Worm (Caenorhabditis elegans) whole organism, late embryonic: ENCODE results near the gene mca-1.

Source experiments
- F13H6.1 ChIP-seq: sonication (generic microtip); optimal IDR thresholded peaks from 2 replicates; lab custom pipeline; 2016; ENCODE audit warnings: missing genetic modification characterization, missing compliant biosample characterization
- K09A11.1 ChIP-seq: sonication (generic microtip); optimal IDR thresholded peaks from 2 replicates; lab custom pipeline; 2017; ENCODE audit warnings: antibody characterized with exemption, mild to moderate bottlenecking, missing genetic modification characterization, missing compliant biosample characterization; ENCODE audit not compliant: insufficient read depth
- T23F11.4 ChIP-seq: fragments of 200-800 bp; sonication (Bioruptor generic); optimal IDR thresholded peaks from 2 replicates; lab custom pipeline; 2018; ENCODE audit warnings: mild to moderate bottlenecking, missing genetic modification characterization, missing compliant biosample characterization
- ahr-1 ChIP-seq: sonication (generic microtip); optimal IDR thresholded peaks from 2 replicates; lab custom pipeline; 2016; ENCODE audit warnings: missing genetic modification characterization, missing compliant biosample characterization
- ama-1 ChIP-seq: fragments of 150-350 bp; optimal IDR thresholded peaks from 2 replicates; lab custom pipeline; 2014
- ceh-22 ChIP-seq: sonication (generic microtip); optimal IDR thresholded peaks from 2 replicates; lab custom pipeline; 2017; ENCODE audit warnings: missing biosample characterization, missing genetic modification characterization
- ceh-31 ChIP-seq: sonication (generic microtip); optimal IDR thresholded peaks from 2 replicates; lab custom pipeline; 2016; ENCODE audit warnings: missing genetic modification characterization, missing compliant biosample characterization
- ceh-45 ChIP-seq: fragments of 200-800 bp; sonication (Bioruptor generic); IDR thresholded peaks from 2 replicates; pipeline ENCODE4 v1.3.6; 2022; ENCODE audit warnings: missing genetic modification reagents, missing genetic modification characterization, missing compliant biosample characterization
- che-1 ChIP-seq: sonication (generic microtip); optimal IDR thresholded peaks from 2 replicates; lab custom pipeline; 2016; ENCODE audit warnings: mild to moderate bottlenecking, missing genetic modification characterization, missing compliant biosample characterization
- dmd-4 ChIP-seq: sonication (generic microtip); optimal IDR thresholded peaks from 2 replicates; lab custom pipeline; 2016; ENCODE audit warnings: borderline replicate concordance, missing genetic modification characterization, missing compliant biosample characterization
- elt-2 ChIP-seq: sonication (generic microtip); optimal IDR thresholded peaks from 2 replicates; lab custom pipeline; 2016; ENCODE audit warnings: missing genetic modification reagents, missing genetic modification characterization, missing compliant biosample characterization
- elt-4 ChIP-seq: sonication (generic microtip); optimal IDR thresholded peaks from 2 replicates; lab custom pipeline; 2016; ENCODE audit warnings: missing genetic modification characterization, missing compliant biosample characterization
- ets-4 ChIP-seq: sonication (generic microtip); optimal IDR thresholded peaks from 2 replicates; lab custom pipeline; 2016; ENCODE audit warnings: missing genetic modification characterization, missing compliant biosample characterization
- eyg-1 ChIP-seq: sonication (generic microtip); optimal IDR thresholded peaks from 2 replicates; lab custom pipeline; 2016; ENCODE audit warnings: missing genotype, missing genetic modification characterization, missing compliant biosample characterization
- fax-1 ChIP-seq: sonication (generic microtip); optimal IDR thresholded peaks from 2 replicates; lab custom pipeline; 2016; ENCODE audit warnings: missing genotype, missing genetic modification characterization, missing compliant biosample characterization
- fkh-6 ChIP-seq: sonication (generic microtip); optimal IDR thresholded peaks from 2 replicates; lab custom pipeline; 2016; ENCODE audit warnings: missing genetic modification characterization, missing compliant biosample characterization
- hlh-13 ChIP-seq: fragments of 200-800 bp; sonication (Bioruptor generic); optimal IDR thresholded peaks from 2 replicates; lab custom pipeline; 2018; ENCODE audit warnings: mild to moderate bottlenecking, missing genetic modification characterization, missing compliant biosample characterization
- hlh-30 ChIP-seq: sonication (generic microtip); optimal IDR thresholded peaks from 2 replicates; lab custom pipeline; 2017; ENCODE audit warnings: antibody characterized with exemption, missing genetic modification characterization, missing compliant biosample characterization; ENCODE audit not compliant: insufficient read depth
- lin-11 ChIP-seq: fragments of 200-800 bp; sonication (Bioruptor generic); optimal IDR thresholded peaks from 2 replicates; lab custom pipeline; 2018; ENCODE audit warnings: mild to moderate bottlenecking, missing genetic modification characterization, missing compliant biosample characterization
- mec-3 ChIP-seq: sonication (generic microtip); optimal IDR thresholded peaks from 2 replicates; lab custom pipeline; 2016; ENCODE audit warnings: borderline replicate concordance, missing genetic modification characterization, missing compliant biosample characterization
- nfya-1 ChIP-seq: sonication (generic microtip); optimal IDR thresholded peaks from 2 replicates; lab custom pipeline; 2017; ENCODE audit warnings: missing genetic modification characterization, mild to moderate bottlenecking, missing compliant biosample characterization, antibody characterized with exemption, moderate library complexity
- npax-4 ChIP-seq: sonication (generic microtip); optimal IDR thresholded peaks from 2 replicates; lab custom pipeline; 2016; ENCODE audit warnings: missing genetic modification characterization, missing compliant biosample characterization
- pat-9 ChIP-seq: fragments of 200-800 bp; sonication (Bioruptor generic); optimal IDR thresholded peaks from 2 replicates; lab custom pipeline; 2018; ENCODE audit warnings: mild to moderate bottlenecking, missing genetic modification characterization, moderate library complexity, missing compliant biosample characterization
- pax-1 ChIP-seq: fragments of 150-350 bp; optimal IDR thresholded peaks from 2 replicates; lab custom pipeline; 2014; ENCODE audit warnings: missing biosample characterization, missing genetic modification characterization
- pha-2 ChIP-seq: sonication (generic microtip); optimal IDR thresholded peaks from 2 replicates; lab custom pipeline; 2017; ENCODE audit warnings: mild to moderate bottlenecking, missing genetic modification characterization, missing compliant biosample characterization
- pha-4 ChIP-seq: fragments of 150-350 bp; optimal IDR thresholded peaks from 2 replicates; lab custom pipeline; 2018; ENCODE audit warnings: missing biosample characterization, missing genetic modification reagents, missing genetic modification characterization
- pqm-1 ChIP-seq: sonication (generic microtip); optimal IDR thresholded peaks from 2 replicates; lab custom pipeline; 2016; ENCODE audit warnings: missing genetic modification characterization, missing compliant biosample characterization
- pros-1 ChIP-seq: fragments of 150-350 bp; optimal IDR thresholded peaks from 2 replicates; lab custom pipeline; 2014; ENCODE audit warnings: missing biosample characterization, missing genetic modification reagents, missing genetic modification characterization
- ref-2 ChIP-seq: sonication (generic microtip); optimal IDR thresholded peaks from 2 replicates; lab custom pipeline; 2016; ENCODE audit warnings: missing genetic modification characterization, missing compliant biosample characterization
- rnt-1 ChIP-seq: sonication (generic microtip); optimal IDR thresholded peaks from 2 replicates; lab custom pipeline; 2016; ENCODE audit warnings: missing genetic modification characterization, missing compliant biosample characterization
- sdc-2 ChIP-seq: sonication (generic microtip); optimal IDR thresholded peaks from 2 replicates; lab custom pipeline; 2016; ENCODE audit warnings: missing genotype, missing genetic modification characterization, missing compliant biosample characterization
- sox-2 ChIP-seq: fragments of 200-800 bp; sonication (Bioruptor generic); IDR thresholded peaks from 2 replicates; pipeline ENCODE4 v1.3.6; 2022; ENCODE audit warnings: missing genetic modification reagents, missing genetic modification characterization, missing compliant biosample characterization
- sox-4 ChIP-seq: sonication (generic microtip); optimal IDR thresholded peaks from 2 replicates; lab custom pipeline; 2017; ENCODE audit warnings: mild to moderate bottlenecking, missing genetic modification characterization, inconsistent platforms, missing compliant biosample characterization
- syd-9 ChIP-seq: sonication (generic microtip); optimal IDR thresholded peaks from 2 replicates; lab custom pipeline; 2016; ENCODE audit warnings: mild to moderate bottlenecking, missing genetic modification characterization, moderate library complexity, missing compliant biosample characterization
- tbx-2 ChIP-seq: sonication (generic microtip); optimal IDR thresholded peaks from 2 replicates; lab custom pipeline; 2016; ENCODE audit warnings: missing genetic modification characterization, missing compliant biosample characterization
- ttx-3 ChIP-seq: sonication (generic microtip); optimal IDR thresholded peaks from 2 replicates; lab custom pipeline; 2016; ENCODE audit warnings: missing genetic modification reagents, missing genetic modification characterization, missing compliant biosample characterization
- unc-42 ChIP-seq: sonication (generic microtip); optimal IDR thresholded peaks from 2 replicates; lab custom pipeline; 2016; ENCODE audit warnings: missing genotype, missing genetic modification characterization, missing compliant biosample characterization
- unc-55 ChIP-seq: sonication (generic microtip); optimal IDR thresholded peaks from 2 replicates; lab custom pipeline; 2017; ENCODE audit warnings: missing biosample characterization, missing genetic modification reagents, missing genetic modification characterization

mca-1 gene

ce11 chrIV:9659999-9660398 is 25.3 kb upstream of the mca-1 start:
- TF ChIP-seq hlh-30 (tag; lab: Kevin White, UChicago) (no peak), K09A11.1 (tag; lab: Kevin White, UChicago) (no peak), unc-42 (tag; lab: Kevin White, UChicago) (peak; percentile 82), pha-2 (tag; lab: Kevin White, UChicago) (no peak), ahr-1 (no peak), hlh-13 (no peak), sox-2 (no peak), dmd-4 (no peak)

ce11 chrIV:9657753-9658152 is 23.0 kb upstream of the mca-1 start, which contains the start of gene acc-1:
acc-1 (plus strand) TSS chrIV:9658053.
- no peak for TF ChIP-seq ceh-31 (tag; lab: Kevin White, UChicago)
- TF ChIP-seq ceh-45 (GFP tag; lab: Robert Waterston, UW) = no peak
- no peak for TF ChIP-seq ref-2
- no peak for TF ChIP-seq sox-4 (tag; lab: Kevin White, UChicago)
- TF ChIP-seq rnt-1 (tag; lab: Kevin White, UChicago) = no peak
- no peak for TF ChIP-seq fkh-6 (tag; lab: Kevin White, UChicago)
- TF ChIP-seq sdc-2 (tag; lab: Kevin White, UChicago) = no peak
- TF ChIP-seq pha-4 (tag; lab: Kevin White, UChicago) = no peak
- TF ChIP-seq, all 69 proteins: peak for 0

ce11 chrIV:9655556-9655955 is 20.8 kb upstream of the mca-1 start:
- TF ChIP-seq che-1 (tag; lab: Kevin White, UChicago) (no peak), pha-2 (tag; lab: Kevin White, UChicago) (no peak), syd-9 (tag; lab: Kevin White, UChicago) (no peak), ttx-3 (tag; lab: Kevin White, UChicago) (no peak), unc-42 (tag; lab: Kevin White, UChicago) (peak; percentile 85), ref-2 (no peak)

- no peak for TF ChIP-seq pat-9
- TF ChIP-seq sdc-2 (tag; lab: Kevin White, UChicago) = no peak
- TF ChIP-seq lin-11 (tag; lab: Kevin White, UChicago) = no peak
- TF ChIP-seq pros-1 (tag; lab: Kevin White, UChicago) = no peak
- TF ChIP-seq npax-4 (tag; lab: Kevin White, UChicago) = no peak
- TF ChIP-seq eyg-1 (tag; lab: Kevin White, UChicago) = no peak
- TF ChIP-seq unc-42 (tag; lab: Kevin White, UChicago) = no peak
- TF ChIP-seq ceh-22 = no peak
- no peak for TF ChIP-seq unc-55 (GFP tag; lab: Kevin White, UChicago)
- TF ChIP-seq F13H6.1 (tag; lab: Kevin White, UChicago) = no peak
- TF ChIP-seq pax-1 (tag; lab: Kevin White, UChicago) = no peak
- no peak for TF ChIP-seq ahr-1
- no peak for TF ChIP-seq ama-1
- TF ChIP-seq tbx-2 (tag; lab: Kevin White, UChicago) = no peak
- TF ChIP-seq T23F11.4 (GFP tag; lab: Kevin White, UChicago) = no peak
- TF ChIP-seq mec-3 = no peak
- no peak for TF ChIP-seq nfya-1 (tag; lab: Kevin White, UChicago)
- no peak for TF ChIP-seq sox-2
- TF ChIP-seq elt-4 = no peak
- TF ChIP-seq, all 69 proteins: peak for 0
Observed at ce11 chrIV:9654017-9654416, 19.3 kb upstream of the mca-1 start, which contains the start of gene F58G6.7. F58G6.7 (plus strand) TSS chrIV:9654317.

- TF ChIP-seq ets-4 (tag; lab: Kevin White, UChicago) = no peak
- no peak for TF ChIP-seq fax-1 (tag; lab: Kevin White, UChicago)
- no peak for TF ChIP-seq pqm-1 (tag; lab: Kevin White, UChicago)
- TF ChIP-seq elt-2 (tag; lab: Kevin White, UChicago) = no peak
- no peak for TF ChIP-seq mec-3
Observed at ce11 chrIV:9653184-9653583, 18.4 kb upstream of the mca-1 start, which contains the start of gene F58G6.3. F58G6.3 (plus strand) TSS chrIV:9653535.
